ENCODE assay signal across 1 fruit fly cellular context in the genomic region with DNA sequence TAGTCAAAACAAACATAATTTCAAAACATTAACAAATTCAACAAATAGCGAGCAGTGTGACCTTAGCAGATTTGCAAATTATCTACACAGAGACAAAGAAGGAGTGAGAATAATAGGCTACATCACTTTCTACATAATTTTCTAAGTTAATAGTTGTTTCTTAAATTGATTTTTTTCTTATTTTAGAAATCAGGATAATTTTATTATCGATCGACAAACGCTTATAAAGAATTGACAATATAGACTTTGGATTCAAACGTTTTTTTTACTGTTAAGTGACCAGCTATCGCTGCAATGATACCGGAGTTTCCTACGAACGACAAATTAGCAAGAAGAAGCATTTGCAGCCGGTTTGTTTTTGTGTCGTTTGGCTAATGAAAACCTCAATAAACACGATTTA.
TF ChIP-seq lines count a peak whose summit lies in the region.

A gene (minus strand): TSS at position 87 of the 400 bp plus-strand sequence.
A gene (plus strand): TSS at position 316 of the 400 bp plus-strand sequence.

TF ChIP-seq in whole organism, embryonic, 481 proteins besides CTCF, POLR2A, EP300 and RAD21 (continued from another document and continues in another):
- TF ChIP-seq CG6813 (GFP tag; optimal IDR thresholded peaks at IDR 0.05; lab: Kevin White, UChicago) (no peak), prd (optimal IDR thresholded peaks at IDR 0.05; lab: Kevin White, UChicago) (no peak), prd (GFP tag; IDR thresholded peaks at IDR 0.05; lab: Robert Waterston, UW) (peak; percentile 84), run (tag; optimal IDR thresholded peaks at IDR 0.05; lab: Kevin White, UChicago) (no peak), CG9797 (GFP tag; optimal IDR thresholded peaks at IDR 0.05; lab: Kevin White, UChicago) (peak; percentile 57), CG12236 (GFP tag; optimal IDR thresholded peaks at IDR 0.05; lab: Kevin White, UChicago) (no peak), lola (GFP tag; optimal IDR thresholded peaks at IDR 0.05; lab: Kevin White, UChicago) (peak in 1 of 3 experiments; percentile 56), CG2202 (tag; optimal IDR thresholded peaks at IDR 0.05; lab: Kevin White, UChicago) (no peak), CG4730 (GFP tag; IDR thresholded peaks at IDR 0.05; lab: Robert Waterston, UW) (peak; percentile 55), CG11247 (GFP tag; IDR thresholded peaks at IDR 0.05; lab: Robert Waterston, UW) (peak; percentile 71), dmrt11E (tag; optimal IDR thresholded peaks at IDR 0.05; lab: Kevin White, UChicago) (peak; percentile 53), CG11560 (tag; IDR thresholded peaks at IDR 0.05; lab: Robert Waterston, UW) (no peak), CG17385 (GFP tag; optimal IDR thresholded peaks at IDR 0.05; lab: Kevin White, UChicago) (peak; percentile 94), lab (GFP tag; optimal IDR thresholded peaks at IDR 0.05; lab: Kevin White, UChicago) (no peak), CG13424 (tag; optimal IDR thresholded peaks at IDR 0.05; lab: Kevin White, UChicago) (peak; percentile 81), CG3995 (GFP tag; optimal IDR thresholded peaks at IDR 0.05; lab: Kevin White, UChicago) (peak; percentile 96), CG43689 (GFP tag; IDR thresholded peaks at IDR 0.05; lab: Robert Waterston, UW) (no peak), Mad (GFP tag; optimal IDR thresholded peaks at IDR 0.05; lab: Kevin White, UChicago) (peak; percentile 62), Ssrp (tag; optimal IDR thresholded peaks at IDR 0.05; lab: Kevin White, UChicago) (peak; percentile 59), CG31224 (GFP tag; IDR thresholded peaks at IDR 0.05; lab: Robert Waterston, UW) (peak; percentile 46), CrebB (tag; optimal IDR thresholded peaks at IDR 0.05; lab: Kevin White, UChicago) (no peak), Nf-YB (GFP tag; optimal IDR thresholded peaks at IDR 0.05; lab: Kevin White, UChicago) (no peak), disco-r (GFP tag; optimal IDR thresholded peaks at IDR 0.05; lab: Kevin White, UChicago) (peak; percentile 4), CG17829 (tag; optimal IDR thresholded peaks at IDR 0.05; lab: Kevin White, UChicago) (peak; percentile 73), CG1529 (GFP tag; optimal IDR thresholded peaks at IDR 0.05; lab: Kevin White, UChicago) (no peak), CG34422 (GFP tag; IDR thresholded peaks at IDR 0.05; lab: Robert Waterston, UW) (peak; percentile 89), CG14860 (GFP tag; IDR thresholded peaks at IDR 0.05; lab: Robert Waterston, UW; ENCODE audit: partially characterized antibody) (peak; percentile 31; the same call in 1 of the 3 replicates), sima (GFP tag; optimal IDR thresholded peaks at IDR 0.05; lab: Kevin White, UChicago) (no peak), az2 (GFP tag; optimal IDR thresholded peaks at IDR 0.05; lab: Kevin White, UChicago) (peak; percentile 64), CG2712 (tag; optimal IDR thresholded peaks at IDR 0.05; lab: Kevin White, UChicago) (peak; percentile 85), insv (GFP tag; optimal IDR thresholded peaks at IDR 0.05; lab: Kevin White, UChicago) (peak in 1 of 2 experiments; percentile 11), Gsc (GFP tag; IDR thresholded peaks at IDR 0.05; lab: Robert Waterston, UW) (no peak), gcm (GFP tag; optimal IDR thresholded peaks at IDR 0.05; lab: Kevin White, UChicago) (no peak), HmgZ (tag; optimal IDR thresholded peaks at IDR 0.05; lab: Kevin White, UChicago) (peak; percentile 58), da (GFP tag; optimal IDR thresholded peaks at IDR 0.05; lab: Kevin White, UChicago) (no peak), zf30C (GFP tag; optimal IDR thresholded peaks at IDR 0.05; lab: Kevin White, UChicago) (peak; percentile 97), sug (tag; optimal IDR thresholded peaks at IDR 0.05; lab: Kevin White, UChicago) (peak; percentile 74), Hand (GFP tag; optimal IDR thresholded peaks at IDR 0.05; lab: Kevin White, UChicago) (no peak), Camta (GFP tag; optimal IDR thresholded peaks at IDR 0.05; lab: Kevin White, UChicago) (peak; percentile 86), Opbp (GFP tag; IDR thresholded peaks at IDR 0.05; lab: Robert Waterston, UW; ENCODE audit: partially characterized antibody) (peak; percentile 42; the same call in 1 of the 3 replicates), h (optimal IDR thresholded peaks at IDR 0.05; lab: Kevin White, UChicago) (no peak), lov (optimal IDR thresholded peaks at IDR 0.05; lab: Kevin White, UChicago) (no peak), lov (GFP tag; IDR thresholded peaks at IDR 0.05; lab: Robert Waterston, UW) (0 out of 3 replicates have a peak, but pooled peaks have one; percentile 20), Dll (GFP tag; IDR thresholded peaks at IDR 0.05; lab: Robert Waterston, UW; ENCODE audit: partially characterized antibody) (peak; percentile 75), CG10366 (GFP tag; IDR thresholded peaks at IDR 0.05; lab: Robert Waterston, UW) (peak; percentile 67), Oaz (GFP tag; IDR thresholded peaks at IDR 0.05; lab: Robert Waterston, UW) (no peak), CG10431 (GFP tag; optimal IDR thresholded peaks at IDR 0.05; lab: Kevin White, UChicago) (no peak), CG17361 (GFP tag; IDR thresholded peaks at IDR 0.05; lab: Robert Waterston, UW) (peak; percentile 86), amos (GFP tag; IDR thresholded peaks at IDR 0.05; lab: Robert Waterston, UW; ENCODE audit: partially characterized antibody) (peak; percentile 19; the same call in 1 of the 2 replicates), Ada2b (GFP tag; IDR thresholded peaks at IDR 0.05; lab: Robert Waterston, UW) (peak; percentile 62), CG2875 (GFP tag; optimal IDR thresholded peaks at IDR 0.05; lab: Kevin White, UChicago) (no peak), CG7987 (GFP tag; optimal IDR thresholded peaks at IDR 0.05; lab: Kevin White, UChicago) (no peak), Nf-YC (tag; optimal IDR thresholded peaks at IDR 0.05; lab: Kevin White, UChicago) (peak; percentile 82), exex (tag; optimal IDR thresholded peaks at IDR 0.05; lab: Kevin White, UChicago) (peak; percentile 36), Mrtf (GFP tag; IDR thresholded peaks at IDR 0.05; lab: Robert Waterston, UW) (0 out of 3 replicates have a peak, but pooled peaks have one; percentile 49), CG7357 (GFP tag; IDR thresholded peaks at IDR 0.05; lab: Robert Waterston, UW) (0 out of 3 replicates have a peak, but pooled peaks have one; percentile 55), fru (optimal IDR thresholded peaks at IDR 0.05; lab: Kevin White, UChicago) (no peak), CG18619 (GFP tag; optimal IDR thresholded peaks at IDR 0.05; lab: Kevin White, UChicago) (no peak), CG10979 (tag; optimal IDR thresholded peaks at IDR 0.05; lab: Kevin White, UChicago) (peak; percentile 46), CG12299 (tag; optimal IDR thresholded peaks at IDR 0.05; lab: Kevin White, UChicago) (no peak), CG7839 (tag; optimal IDR thresholded peaks at IDR 0.05; lab: Kevin White, UChicago) (no peak), Hr3 (GFP tag; optimal IDR thresholded peaks at IDR 0.05; lab: Kevin White, UChicago) (peak; percentile 72), wek (GFP tag; optimal IDR thresholded peaks at IDR 0.05; lab: Kevin White, UChicago) (no peak), NC2α (GFP tag; optimal IDR thresholded peaks at IDR 0.05; lab: Kevin White, UChicago) (no peak), Pdp1 (GFP tag; optimal IDR thresholded peaks at IDR 0.05; lab: Kevin White, UChicago) (peak; percentile 59 to 69), CG10147 (GFP tag; optimal IDR thresholded peaks at IDR 0.05; lab: Kevin White, UChicago) (peak; percentile 53), CG4404 (GFP tag; IDR thresholded peaks at IDR 0.05; lab: Robert Waterston, UW) (peak; percentile 69), Chrac-16 (GFP tag; optimal IDR thresholded peaks at IDR 0.05; lab: Kevin White, UChicago) (peak; percentile 70), CG9437 (GFP tag; optimal IDR thresholded peaks at IDR 0.05; lab: Kevin White, UChicago) (peak; percentile 38), CG14965 (GFP tag; optimal IDR thresholded peaks at IDR 0.05; lab: Kevin White, UChicago; ENCODE audit: borderline replicate concordance) (no peak), CG16863 (GFP tag; optimal IDR thresholded peaks at IDR 0.05; lab: Kevin White, UChicago) (peak; percentile 49), gcm2 (GFP tag; optimal IDR thresholded peaks at IDR 0.05; lab: Kevin White, UChicago) (no peak), Bteb2 (GFP tag; optimal IDR thresholded peaks at IDR 0.05; lab: Kevin White, UChicago) (peak; percentile 54), H2.0 (GFP tag; IDR thresholded peaks at IDR 0.05; lab: Robert Waterston, UW) (peak; percentile 51; the same call in 1 of the 2 replicates), pita (GFP tag; optimal IDR thresholded peaks at IDR 0.05; lab: Kevin White, UChicago) (no peak), pnt (GFP tag; optimal IDR thresholded peaks at IDR 0.05; lab: Kevin White, UChicago) (peak; percentile 61), zen2 (GFP tag; IDR thresholded peaks at IDR 0.05; lab: Robert Waterston, UW; ENCODE audit: partially characterized antibody) (no peak; the same call in 2 of the 3 replicates), Usf (GFP tag; optimal IDR thresholded peaks at IDR 0.05; lab: Kevin White, UChicago) (no peak), CG6272 (GFP tag; IDR thresholded peaks at IDR 0.05; lab: Robert Waterston, UW) (peak; percentile 83), Hr51 (GFP tag; optimal IDR thresholded peaks at IDR 0.05; lab: Kevin White, UChicago) (peak in 1 of 2 experiments; percentile 1), CG5245 (GFP tag; optimal IDR thresholded peaks at IDR 0.05; lab: Kevin White, UChicago) (peak; percentile 32), HLH54F (GFP tag; optimal IDR thresholded peaks at IDR 0.05; lab: Kevin White, UChicago) (peak; percentile 76), stc (GFP tag; IDR thresholded peaks at IDR 0.05; lab: Robert Waterston, UW) (peak; percentile 62; the same call in 1 of the 2 replicates), CG8290 (GFP tag; optimal IDR thresholded peaks at IDR 0.05; lab: Kevin White, UChicago) (peak; percentile 70), CG8290 (tag; optimal IDR thresholded peaks at IDR 0.05; lab: Kevin White, UChicago) (no peak), ftz-f1 (GFP tag; optimal IDR thresholded peaks at IDR 0.05; lab: Kevin White, UChicago) (no peak), sim (GFP tag; IDR thresholded peaks at IDR 0.05; lab: Robert Waterston, UW) (no peak), CG8281 (tag; optimal IDR thresholded peaks at IDR 0.05; lab: Kevin White, UChicago) (no peak), CG13296 (GFP tag; optimal IDR thresholded peaks at IDR 0.05; lab: Kevin White, UChicago) (peak; percentile 49), ind (GFP tag; optimal IDR thresholded peaks at IDR 0.05; lab: Kevin White, UChicago) (peak; percentile 75), CG11085 (GFP tag; IDR thresholded peaks at IDR 0.05; lab: Robert Waterston, UW) (peak; percentile 49; the same call in 1 of the 2 replicates), ap (GFP tag; IDR thresholded peaks at IDR 0.05; lab: Robert Waterston, UW) (no peak), dati (GFP tag; IDR thresholded peaks at IDR 0.05; lab: Robert Waterston, UW) (no peak), CoRest (tag; optimal IDR thresholded peaks at IDR 0.05; lab: Kevin White, UChicago) (peak; percentile 82), dimm (GFP tag; IDR thresholded peaks at IDR 0.05; lab: Robert Waterston, UW) (no peak), ssp (GFP tag; IDR thresholded peaks at IDR 0.05; lab: Robert Waterston, UW) (peak; percentile 70), crol (GFP tag; IDR thresholded peaks at IDR 0.05; lab: Robert Waterston, UW) (no peak), CG3838 (GFP tag; optimal IDR thresholded peaks at IDR 0.05; lab: Kevin White, UChicago) (peak; percentile 40), ara (GFP tag; IDR thresholded peaks at IDR 0.05; lab: Robert Waterston, UW) (peak; percentile 71; the same call in 1 of the 2 replicates), org-1 (GFP tag; optimal IDR thresholded peaks at IDR 0.05; lab: Kevin White, UChicago) (no peak), cas (GFP tag; IDR thresholded peaks at IDR 0.05; lab: Robert Waterston, UW) (0 out of 2 replicates have a peak, but pooled peaks have one; percentile 36), CG14667 (GFP tag; IDR thresholded peaks at IDR 0.05; lab: Robert Waterston, UW) (peak; percentile 76), Nf-YA (GFP tag; IDR thresholded peaks at IDR 0.05; lab: Robert Waterston, UW) (no peak), jigr1 (GFP tag; IDR thresholded peaks at IDR 0.05; lab: Robert Waterston, UW) (no peak), CG34224 (GFP tag; IDR thresholded peaks at IDR 0.05; lab: Robert Waterston, UW; ENCODE audit: partially characterized antibody) (no peak), CG13123 (GFP tag; optimal IDR thresholded peaks at IDR 0.05; lab: Kevin White, UChicago) (peak; percentile 46), BtbVII (GFP tag; optimal IDR thresholded peaks at IDR 0.05; lab: Kevin White, UChicago) (no peak), mld (GFP tag; IDR thresholded peaks at IDR 0.05; lab: Robert Waterston, UW; ENCODE audit: partially characterized antibody) (no peak), ttk (GFP tag; IDR thresholded peaks at IDR 0.05; lab: Robert Waterston, UW) (peak; percentile 61), vnd (GFP tag; IDR thresholded peaks at IDR 0.05; lab: Robert Waterston, UW; ENCODE audit: partially characterized antibody) (no peak), dpn (GFP tag; optimal IDR thresholded peaks at IDR 0.05; lab: Kevin White, UChicago) (peak; percentile 77 to 86), hbn (GFP tag; IDR thresholded peaks at IDR 0.05; lab: Robert Waterston, UW; ENCODE audit: partially characterized antibody) (no peak), toy (GFP tag; IDR thresholded peaks at IDR 0.05; lab: Robert Waterston, UW) (no peak), CG4854 (GFP tag; optimal IDR thresholded peaks at IDR 0.05; lab: Kevin White, UChicago) (peak; percentile 48), zen (tag; optimal IDR thresholded peaks at IDR 0.05; lab: Kevin White, UChicago) (peak; percentile 71), NFAT (GFP tag; IDR thresholded peaks at IDR 0.05; lab: Robert Waterston, UW) (peak; percentile 67; the same call in 1 of the 2 replicates), CG16813 (GFP tag; IDR thresholded peaks at IDR 0.05; lab: Robert Waterston, UW; ENCODE audit: partially characterized antibody) (peak; percentile 52), ems (GFP tag; optimal IDR thresholded peaks at IDR 0.05; lab: Kevin White, UChicago) (peak; percentile 75), Poxn (GFP tag; IDR thresholded peaks at IDR 0.05; lab: Robert Waterston, UW) (0 out of 2 replicates have a peak, but pooled peaks have one; percentile 16), wdn (GFP tag; IDR thresholded peaks at IDR 0.05; lab: Robert Waterston, UW) (0 out of 2 replicates have a peak, but pooled peaks have one; percentile 15), ranshi (GFP tag; IDR thresholded peaks at IDR 0.05; lab: Robert Waterston, UW) (peak; percentile 71), YL-1 (GFP tag; optimal IDR thresholded peaks at IDR 0.05; lab: Kevin White, UChicago) (no peak), twi (tag; optimal IDR thresholded peaks at IDR 0.05; lab: Kevin White, UChicago) (peak; percentile 48), Dp (GFP tag; optimal IDR thresholded peaks at IDR 0.05; lab: Kevin White, UChicago) (peak; percentile 33)
